Worm (Caenorhabditis elegans): ENCODE measurements around the gene ZK856.14.

DNA sequence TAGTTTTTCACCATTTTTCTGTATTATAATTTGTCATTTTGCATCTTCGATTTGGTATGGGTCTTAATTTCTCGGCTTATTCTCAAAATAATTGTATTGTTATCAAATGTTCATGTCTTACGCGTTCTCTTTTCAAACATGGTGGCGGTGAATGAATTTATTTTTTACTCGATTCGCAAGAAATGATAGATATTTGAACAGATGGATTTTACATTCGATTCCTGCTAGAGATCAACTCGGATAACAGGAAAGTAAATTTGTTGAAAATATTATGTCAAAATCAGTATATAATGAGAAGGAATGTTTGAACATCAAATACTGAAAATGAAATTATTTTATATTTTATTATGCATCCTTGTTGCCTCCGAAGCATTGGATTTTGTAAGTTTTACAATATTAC, 33.8 kb upstream of the ZK856.14 start, which contains the start of gene ZK856.4:
- TF ChIP-seq nhr-80 (tag; optimal IDR thresholded peaks at IDR 0.05) = no peak
- TF ChIP-seq snpc-3.4 (tag; optimal IDR thresholded peaks at IDR 0.05) = no peak
- TF ChIP-seq dpl-1 (GFP tag; optimal IDR thresholded peaks at IDR 0.05) = no peak
- TF ChIP-seq lsy-27 (tag; optimal IDR thresholded peaks at IDR 0.05; ENCODE audit: borderline replicate concordance, insufficient read depth) = no peak
- no peak for TF ChIP-seq unc-62 (GFP tag; optimal IDR thresholded peaks at IDR 0.05)

All from whole organism, young adult.